Fruit fly (Drosophila melanogaster): ENCODE results near the gene Dci.

The Dci gene

dm6 chr3L:801860-802462 lies 49.2 kb upstream of the Dci start (continued):
- no peak for TF ChIP-seq cato (GFP tag; optimal IDR thresholded peaks at IDR 0.05; ENCODE audit: borderline replicate concordance)
- no peak for TF ChIP-seq CG6654 (GFP tag; optimal IDR thresholded peaks at IDR 0.05)
- TF ChIP-seq CG14965 (GFP tag; optimal IDR thresholded peaks at IDR 0.05; ENCODE audit: borderline replicate concordance): no peak
- TF ChIP-seq Antp (GFP tag; optimal IDR thresholded peaks at IDR 0.05): no peak
- no peak for TF ChIP-seq NC2α (GFP tag; optimal IDR thresholded peaks at IDR 0.05)
- TF ChIP-seq kni (GFP tag; optimal IDR thresholded peaks at IDR 0.05): no peak
- no peak for TF ChIP-seq gfzf (GFP tag; optimal IDR thresholded peaks at IDR 0.05)
- TF ChIP-seq Abd-B (GFP tag; optimal IDR thresholded peaks at IDR 0.05): no peak
- TF ChIP-seq CG2116 (GFP tag; optimal IDR thresholded peaks at IDR 0.05): no peak
- no peak for TF ChIP-seq CG8388 (GFP tag; optimal IDR thresholded peaks at IDR 0.05)
- TF ChIP-seq dimm (GFP tag; IDR thresholded peaks at IDR 0.05): no peak
- no peak for TF ChIP-seq CG5953 (GFP tag; IDR thresholded peaks at IDR 0.05)
- TF ChIP-seq Sry-δ (GFP tag; optimal IDR thresholded peaks at IDR 0.05): no peak
- no peak for TF ChIP-seq ewg (GFP tag; optimal IDR thresholded peaks at IDR 0.05)
- TF ChIP-seq Xbp1 (GFP tag; optimal IDR thresholded peaks at IDR 0.05): peak; percentile 8
- TF ChIP-seq CG6683 (GFP tag; optimal IDR thresholded peaks at IDR 0.05): no peak
- TF ChIP-seq esg (GFP tag; conservative IDR thresholded peaks at IDR 0.05): 0 out of 2 replicates have a peak, but pooled peaks have one; percentile 12
- no peak for TF ChIP-seq Spps (tag; optimal IDR thresholded peaks at IDR 0.05)
- TF ChIP-seq lola (GFP tag; optimal IDR thresholded peaks at IDR 0.05): peak in 1 of 3 experiments; percentile 1
- TF ChIP-seq sima (GFP tag; optimal IDR thresholded peaks at IDR 0.05): no peak
- no peak for TF ChIP-seq CG18262 (tag; optimal IDR thresholded peaks at IDR 0.05)
- no peak for TF ChIP-seq ttk (GFP tag; IDR thresholded peaks at IDR 0.05)
- TF ChIP-seq CG32767 (GFP tag; IDR thresholded peaks at IDR 0.05): 0 out of 2 replicates have a peak, but pooled peaks have one; percentile 36
- TF ChIP-seq Kr (GFP tag; optimal IDR thresholded peaks at IDR 0.05): no peak
- no peak for TF ChIP-seq CG12942 (GFP tag; optimal IDR thresholded peaks at IDR 0.05)
- peak; percentile 16; the same call in 1 of the 2 replicates for TF ChIP-seq sob (GFP tag; IDR thresholded peaks at IDR 0.05)
- no peak for TF ChIP-seq CG12236 (GFP tag; optimal IDR thresholded peaks at IDR 0.05)
- no peak for TF ChIP-seq CG7928 (GFP tag; optimal IDR thresholded peaks at IDR 0.05)
- TF ChIP-seq corto (GFP tag; optimal IDR thresholded peaks at IDR 0.05): no peak
- TF ChIP-seq Nf-YA (GFP tag; IDR thresholded peaks at IDR 0.05): no peak
- TF ChIP-seq ssp (GFP tag; IDR thresholded peaks at IDR 0.05): no peak
- TF ChIP-seq Optix (GFP tag; IDR thresholded peaks at IDR 0.05): no peak
- TF ChIP-seq klu (GFP tag; IDR thresholded peaks at IDR 0.05): no peak
- TF ChIP-seq CG10979 (tag; optimal IDR thresholded peaks at IDR 0.05): peak; percentile 34
- no peak for TF ChIP-seq Doc2 (GFP tag; IDR thresholded peaks at IDR 0.05)
- peak; percentile 20; the same call in 1 of the 2 replicates for TF ChIP-seq Ada2b (GFP tag; IDR thresholded peaks at IDR 0.05)
- no peak for TF ChIP-seq wor (GFP tag; IDR thresholded peaks at IDR 0.05)
- TF ChIP-seq slp2 (GFP tag; optimal IDR thresholded peaks at IDR 0.05): no peak
- TF ChIP-seq CG7357 (GFP tag; IDR thresholded peaks at IDR 0.05): no peak
- TF ChIP-seq ro (GFP tag; IDR thresholded peaks at IDR 0.05): no peak
- TF ChIP-seq BtbVII (GFP tag; optimal IDR thresholded peaks at IDR 0.05): no peak
- TF ChIP-seq abd-A (tag; optimal IDR thresholded peaks at IDR 0.05): no peak
- peak; percentile 26 for TF ChIP-seq CG11504 (tag; optimal IDR thresholded peaks at IDR 0.05)
- no peak for TF ChIP-seq CG7745 (tag; optimal IDR thresholded peaks at IDR 0.05)
- no peak for TF ChIP-seq Dek (tag; optimal IDR thresholded peaks at IDR 0.05)
- no peak for TF ChIP-seq en (GFP tag; optimal IDR thresholded peaks at IDR 0.05)
- TF ChIP-seq pb (GFP tag; optimal IDR thresholded peaks at IDR 0.05): no peak
- TF ChIP-seq CG31441 (GFP tag; IDR thresholded peaks at IDR 0.05): no peak
- TF ChIP-seq NC2β (GFP tag; optimal IDR thresholded peaks at IDR 0.05): no peak
- TF ChIP-seq Trl (optimal IDR thresholded peaks at IDR 0.05): no peak
- TF ChIP-seq Trl (GFP tag; optimal IDR thresholded peaks at IDR 0.05): no peak

All from whole organism, embryonic.